Fruit fly (Drosophila melanogaster) whole organism, embryonic: ENCODE data around the gene CG17343.

Source experiments
- CG1024 ChIP-seq: fragments of 200-800 bp; sonication (Bioruptor generic); IDR thresholded peaks from 2 replicates; pipeline ENCODE4 v1.3.6; 2022; ENCODE audit warnings: missing biosample characterization, missing genetic modification characterization
- CG10565 ChIP-seq: fragments of 200-800 bp; sonication (Bioruptor generic); optimal IDR thresholded peaks from 3 replicates; lab custom pipeline; 2016; ENCODE audit warnings: missing biosample characterization, mild to moderate bottlenecking, missing genetic modification characterization
- CG10979 ChIP-seq: fragments of 200-800 bp; sonication (Bioruptor generic); optimal IDR thresholded peaks from 2 replicates; lab custom pipeline; 2018; ENCODE audit warnings: missing biosample characterization, mild to moderate bottlenecking, missing genetic modification characterization, moderate library complexity
- CG11398 ChIP-seq: fragments of 200-800 bp; sonication (Bioruptor generic); optimal IDR thresholded peaks from 2 replicates; lab custom pipeline; 2016; ENCODE audit warnings: missing biosample characterization, missing genetic modification characterization
- CG11504 ChIP-seq: fragments of 200-800 bp; sonication (Bioruptor generic); optimal IDR thresholded peaks from 3 replicates; lab custom pipeline; 2019; ENCODE audit warnings: missing biosample characterization, mild to moderate bottlenecking, missing genetic modification characterization, moderate library complexity
- CG12299 ChIP-seq: fragments of 200-800 bp; sonication (Bioruptor generic); optimal IDR thresholded peaks from 2 replicates; lab custom pipeline; 2018; ENCODE audit warnings: missing biosample characterization, mild to moderate bottlenecking, missing genetic modification characterization
- CG13424 ChIP-seq: fragments of 200-800 bp; sonication (Bioruptor generic); optimal IDR thresholded peaks from 2 replicates; lab custom pipeline; 2019; ENCODE audit warnings: missing biosample characterization, mild to moderate bottlenecking, missing genetic modification characterization, moderate library complexity
- CG14860 ChIP-seq: fragments of 200-800 bp; sonication (Bioruptor generic); IDR thresholded peaks from 3 replicates; pipeline ENCODE4 v1.3.6; 2022; ENCODE audit warnings: missing biosample characterization, missing genetic modification characterization; ENCODE audit not compliant: partially characterized antibody
- CG15514 ChIP-seq: fragments of 200-800 bp; sonication (Bioruptor generic); optimal IDR thresholded peaks from 3 replicates; lab custom pipeline; 2017; ENCODE audit warnings: missing biosample characterization, missing genetic modification characterization, mild to moderate bottlenecking, moderate library complexity, missing genetic modification reagents
- CG16779 ChIP-seq: fragments of 200-800 bp; sonication (Bioruptor generic); IDR thresholded peaks from 2 replicates; pipeline ENCODE4 v1.3.6; 2022; ENCODE audit warnings: missing biosample characterization, missing genetic modification characterization
- CG16815 ChIP-seq: fragments of 200-800 bp; sonication (Bioruptor generic); optimal IDR thresholded peaks from 3 replicates; lab custom pipeline; 2017; ENCODE audit warnings: missing biosample characterization, mild to moderate bottlenecking, missing genetic modification characterization
- CG17802 ChIP-seq: fragments of 200-800 bp; sonication (Bioruptor generic); optimal IDR thresholded peaks from 2 replicates; lab custom pipeline; 2018; ENCODE audit warnings: missing biosample characterization, mild to moderate bottlenecking, missing genetic modification characterization, moderate library complexity
- CG1792 ChIP-seq: fragments of 200-800 bp; sonication (Bioruptor generic); optimal IDR thresholded peaks from 2 replicates; lab custom pipeline; 2016; ENCODE audit warnings: missing biosample characterization, missing genetic modification characterization
- CG2120 ChIP-seq: fragments of 200-800 bp; sonication (Bioruptor generic); optimal IDR thresholded peaks from 3 replicates; lab custom pipeline; 2016; ENCODE audit warnings: missing biosample characterization, missing genetic modification characterization
- CG2875 ChIP-seq: fragments of 200-800 bp; sonication (Bioruptor generic); optimal IDR thresholded peaks from 2 replicates; lab custom pipeline; 2017; ENCODE audit warnings: missing biosample characterization, mild to moderate bottlenecking, missing genetic modification characterization, missing genetic modification reagents
- CG30403 ChIP-seq: fragments of 200-800 bp; sonication (Bioruptor generic); optimal IDR thresholded peaks from 3 replicates; lab custom pipeline; 2016; ENCODE audit warnings: missing biosample characterization, missing genetic modification characterization
- CG33213 ChIP-seq: fragments of 200-800 bp; sonication (Bioruptor generic); optimal IDR thresholded peaks from 3 replicates; lab custom pipeline; 2016; ENCODE audit warnings: missing biosample characterization, missing genetic modification characterization
- CG34224 ChIP-seq: fragments of 200-800 bp; sonication (Bioruptor generic); IDR thresholded peaks from 3 replicates; pipeline ENCODE4 v1.3.6; 2022; ENCODE audit warnings: missing biosample characterization, missing genetic modification characterization; ENCODE audit not compliant: partially characterized antibody
- CG34422 ChIP-seq: fragments of 200-800 bp; sonication (Bioruptor generic); IDR thresholded peaks from 3 replicates; pipeline ENCODE4 v1.3.6; 2022; ENCODE audit warnings: missing biosample characterization, missing genetic modification characterization
- CG3726 ChIP-seq: fragments of 200-800 bp; sonication (Bioruptor generic); IDR thresholded peaks from 3 replicates; pipeline ENCODE4, ENCODE4 v1.3.6; 2022; ENCODE audit warnings: missing biosample characterization, missing genetic modification characterization
- CG4328 ChIP-seq: fragments of 200-800 bp; sonication (Bioruptor generic); optimal IDR thresholded peaks from 3 replicates; lab custom pipeline; 2017; ENCODE audit warnings: missing biosample characterization, missing genetic modification reagents, missing genetic modification characterization
- CG4730 ChIP-seq: fragments of 200-800 bp; sonication (Bioruptor generic); IDR thresholded peaks from 2 replicates; pipeline ENCODE4 v1.3.6; 2022; ENCODE audit warnings: missing biosample characterization, missing genetic modification characterization
- CG8290 ChIP-seq, 3 experiments: fragments of 200-800 bp; sonication (Bioruptor generic); optimal IDR thresholded peaks; 2 replicates each; lab custom pipeline; 2016 to 2019; ENCODE audit warnings: missing biosample characterization in 3 of 3, missing genetic modification characterization in 3 of 3, mild to moderate bottlenecking in 2 of 3, moderate library complexity in 1 of 3
- CG8478 ChIP-seq: fragments of >200 bp; optimal IDR thresholded peaks from 2 replicates; lab custom pipeline; 2018
- Doc2 ChIP-seq: fragments of 200-800 bp; sonication (Bioruptor generic); IDR thresholded peaks from 2 replicates; pipeline ENCODE4 v1.3.6; 2022; ENCODE audit warnings: missing biosample characterization, missing genetic modification characterization
- Doc3 ChIP-seq: fragments of 200-800 bp; sonication (Bioruptor generic); IDR thresholded peaks from 3 replicates; pipeline ENCODE4 v1.3.6; 2022; ENCODE audit warnings: missing biosample characterization, missing genetic modification characterization; ENCODE audit not compliant: partially characterized antibody
- Gsc ChIP-seq: fragments of 200-800 bp; sonication (Bioruptor generic); IDR thresholded peaks from 2 replicates; pipeline ENCODE4 v1.3.6; 2022; ENCODE audit warnings: missing biosample characterization, missing genetic modification characterization
- HHEX ChIP-seq: fragments of 200-800 bp; sonication (Bioruptor generic); optimal IDR thresholded peaks from 3 replicates; lab custom pipeline; 2017; ENCODE audit warnings: missing biosample characterization, mild to moderate bottlenecking, missing genetic modification characterization, missing genetic modification reagents
- HLH3B ChIP-seq: fragments of 200-800 bp; sonication (Bioruptor generic); IDR thresholded peaks from 2 replicates; pipeline ENCODE4 v1.3.6; 2022; ENCODE audit warnings: missing biosample characterization, missing genetic modification characterization
- Hr3 ChIP-seq: fragments of 200-800 bp; sonication (Bioruptor generic); optimal IDR thresholded peaks from 3 replicates; lab custom pipeline; 2016; ENCODE audit warnings: missing biosample characterization, missing genetic modification characterization
- Nf-YB ChIP-seq: fragments of 200-800 bp; sonication (Bioruptor generic); optimal IDR thresholded peaks from 3 replicates; lab custom pipeline; 2019; ENCODE audit warnings: missing biosample characterization, mild to moderate bottlenecking, missing genetic modification characterization, moderate library complexity
- Pdp1 ChIP-seq, 2 experiments: fragments of 200-800 bp; sonication (Bioruptor generic); optimal IDR thresholded peaks; 3 replicates each; lab custom pipeline; 2016; ENCODE audit warnings: missing biosample characterization in 2 of 2, missing genetic modification characterization in 2 of 2, mild to moderate bottlenecking in 1 of 2, moderate library complexity in 1 of 2
- Six4 ChIP-seq: fragments of 200-800 bp; sonication (Bioruptor generic); optimal IDR thresholded peaks from 2 replicates; lab custom pipeline; 2016; ENCODE audit warnings: missing biosample characterization, missing genetic modification characterization
- Sox102F ChIP-seq: fragments of 200-800 bp; sonication (Bioruptor generic); optimal IDR thresholded peaks from 2 replicates; lab custom pipeline; 2018; ENCODE audit warnings: missing biosample characterization, mild to moderate bottlenecking, missing genetic modification characterization, moderate library complexity
- Trl ChIP-seq, 3 experiments: fragments of >200 bp in 2 of 3; fragments of 200-800 bp in 1 of 3; sonication (Bioruptor generic) in 1 of 3; optimal IDR thresholded peaks; 2 replicates in 1 of 3; 3 replicates in 2 of 3; lab custom pipeline; 2016 to 2017; ENCODE audit warnings: missing biosample characterization in 1 of 3, missing genetic modification characterization in 1 of 3
- ash1 ChIP-seq: fragments of 200-800 bp; sonication (Bioruptor generic); optimal IDR thresholded peaks from 2 replicates; lab custom pipeline; 2018; ENCODE audit warnings: missing biosample characterization, mild to moderate bottlenecking, missing genetic modification characterization
- bsh ChIP-seq, 2 experiments: fragments of 200-800 bp; sonication (Bioruptor generic); optimal IDR thresholded peaks; 2 replicates each; lab custom pipeline; 2017 to 2018; ENCODE audit warnings: mild to moderate bottlenecking in 2 of 2, missing biosample characterization in 2 of 2, missing genetic modification characterization in 2 of 2, moderate library complexity in 1 of 2
- ci ChIP-seq: fragments of 200-800 bp; sonication (Bioruptor generic); IDR thresholded peaks from 3 replicates; pipeline ENCODE4 v1.3.6; 2022; ENCODE audit warnings: missing biosample characterization, missing genetic modification characterization
- crol ChIP-seq: fragments of 200-800 bp; sonication (Bioruptor generic); IDR thresholded peaks from 2 replicates; pipeline ENCODE4 v1.3.6; 2022; ENCODE audit warnings: missing biosample characterization, missing genetic modification characterization
- fd102C ChIP-seq: fragments of 200-800 bp; sonication (Bioruptor generic); optimal IDR thresholded peaks from 2 replicates; lab custom pipeline; 2018; ENCODE audit warnings: missing biosample characterization, mild to moderate bottlenecking, missing genetic modification characterization, moderate library complexity
- grau ChIP-seq: fragments of 200-800 bp; optimal IDR thresholded peaks from 3 replicates; lab custom pipeline; 2019; ENCODE audit warnings: missing biosample characterization, mild to moderate bottlenecking, missing genetic modification characterization, moderate library complexity
- mam ChIP-seq: fragments of 200-800 bp; sonication (Bioruptor generic); optimal IDR thresholded peaks from 3 replicates; lab custom pipeline; 2016; ENCODE audit warnings: missing biosample characterization, missing genetic modification characterization
- nerfin-1 ChIP-seq: fragments of 200-800 bp; sonication (Bioruptor generic); optimal IDR thresholded peaks from 3 replicates; lab custom pipeline; 2019; ENCODE audit warnings: missing biosample characterization, mild to moderate bottlenecking, missing genetic modification characterization, moderate library complexity
- nmo ChIP-seq: fragments of 200-800 bp; sonication (Bioruptor generic); optimal IDR thresholded peaks from 2 replicates; lab custom pipeline; 2018; ENCODE audit warnings: missing biosample characterization, mild to moderate bottlenecking, missing genetic modification characterization, moderate library complexity
- nom ChIP-seq: fragments of 200-800 bp; sonication (Bioruptor generic); optimal IDR thresholded peaks from 2 replicates; lab custom pipeline; 2017; ENCODE audit warnings: missing biosample characterization, missing genetic modification characterization, mild to moderate bottlenecking, moderate library complexity, missing genetic modification reagents
- onecut ChIP-seq: fragments of 200-800 bp; sonication (Bioruptor generic); IDR thresholded peaks from 2 replicates; pipeline ENCODE4 v1.3.6; 2022; ENCODE audit warnings: missing biosample characterization, missing genetic modification characterization
- pros ChIP-seq: fragments of 200-800 bp; sonication (Bioruptor generic); optimal IDR thresholded peaks from 3 replicates; lab custom pipeline; 2019; ENCODE audit warnings: missing biosample characterization, mild to moderate bottlenecking, missing genetic modification characterization, moderate library complexity
- wor ChIP-seq: fragments of 200-800 bp; sonication (Bioruptor generic); IDR thresholded peaks from 2 replicates; pipeline ENCODE4 v1.3.6; 2022; ENCODE audit warnings: missing biosample characterization, missing genetic modification characterization
- zen2 ChIP-seq: fragments of 200-800 bp; sonication (Bioruptor generic); IDR thresholded peaks from 3 replicates; pipeline ENCODE4 v1.3.6; 2022; ENCODE audit warnings: missing biosample characterization, missing genetic modification characterization; ENCODE audit not compliant: partially characterized antibody

Gene CG17343

DNA sequence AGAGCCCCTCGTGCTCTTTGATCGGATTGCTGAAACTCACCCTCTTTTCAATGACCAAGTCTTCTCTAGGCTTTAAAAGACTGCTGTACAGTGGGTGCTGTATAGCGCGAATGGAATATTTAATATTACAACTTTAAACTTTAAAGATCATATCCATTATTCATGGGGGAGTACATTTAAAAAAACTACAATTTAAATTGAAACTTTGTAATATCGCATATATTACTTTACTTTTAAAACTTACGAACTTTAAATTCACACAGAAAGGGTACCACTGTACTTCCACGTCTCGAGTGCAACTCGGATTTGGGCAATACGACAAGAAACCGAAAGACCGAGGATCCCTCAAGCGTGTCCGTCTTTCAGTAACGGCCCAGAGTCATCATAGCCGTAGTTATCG is 5.8 kb upstream of the CG17343 start, which contains the start of gene Phlpp (continued):
- TF ChIP-seq CG16815 (peak; percentile 11), Gsc (no peak), CG13424 (tag; lab: Kevin White, UChicago) (peak; percentile 41), nom (GFP tag; lab: Kevin White, UChicago) (no peak), onecut (GFP tag; lab: Robert Waterston, UW) (0 out of 2 replicates have a peak, but pooled peaks have one; percentile 33), nmo (GFP tag; lab: Kevin White, UChicago) (peak; percentile 22), ash1 (GFP tag; lab: Kevin White, UChicago) (no peak), CG15514 (no peak), ci (GFP tag; lab: Robert Waterston, UW) (peak; percentile 40; the same call in 1 of the 3 replicates), CG30403 (GFP tag; lab: Kevin White, UChicago) (peak; percentile 57), Pdp1 (GFP tag; optimal IDR thresholded peaks at IDR 0.05; lab: Kevin White, UChicago) (peak in 1 of 2 experiments; percentile 58), CG11398 (GFP tag; lab: Kevin White, UChicago) (no peak), crol (GFP tag; lab: Robert Waterston, UW) (no peak), Doc3 (no peak), CG2875 (GFP tag; lab: Kevin White, UChicago) (peak; percentile 23), HHEX (GFP tag; lab: Kevin White, UChicago) (peak; percentile 8), CG4328 (no peak), CG16779 (no peak), Six4 (GFP tag; lab: Kevin White, UChicago) (peak; percentile 8), CG34224 (no peak), grau (tag; lab: Kevin White, UChicago) (peak; percentile 80), CG3726 (GFP tag; lab: Robert Waterston, UW) (no peak), fd102C (GFP tag; lab: Kevin White, UChicago) (no peak), CG1792 (GFP tag; lab: Kevin White, UChicago) (no peak), CG11504 (peak; percentile 77), CG10979 (tag; lab: Kevin White, UChicago) (peak; percentile 83), pros (GFP tag; lab: Kevin White, UChicago) (peak; percentile 45), nerfin-1 (tag; lab: Kevin White, UChicago) (peak; percentile 29), bsh (GFP tag; optimal IDR thresholded peaks at IDR 0.05; lab: Kevin White, UChicago) (peak in 1 of 2 experiments; percentile 47), CG8290 (GFP tag; optimal IDR thresholded peaks at IDR 0.05; lab: Kevin White, UChicago) (peak; percentile 14), CG8290 (tag; optimal IDR thresholded peaks at IDR 0.05; lab: Kevin White, UChicago) (no peak), CG8478 (lab: Kevin White, UChicago) (no peak), CG14860 (GFP tag; lab: Robert Waterston, UW) (no peak), CG2120 (GFP tag; lab: Kevin White, UChicago) (no peak), Sox102F (no peak), CG10565 (GFP tag; lab: Kevin White, UChicago) (no peak), wor (GFP tag; lab: Robert Waterston, UW) (0 out of 2 replicates have a peak, but pooled peaks have one; percentile 38), Nf-YB (GFP tag; lab: Kevin White, UChicago) (no peak), Trl (optimal IDR thresholded peaks at IDR 0.05; lab: Kevin White, UChicago) (no peak), Trl (GFP tag; optimal IDR thresholded peaks at IDR 0.05; lab: Kevin White, UChicago) (peak; percentile 32), CG33213 (GFP tag; lab: Kevin White, UChicago) (no peak), CG4730 (peak; percentile 47; the same call in 1 of the 2 replicates), CG1024 (GFP tag; lab: Robert Waterston, UW) (peak; percentile 69; the same call in 1 of the 2 replicates), Doc2 (GFP tag; lab: Robert Waterston, UW) (no peak), zen2 (GFP tag; lab: Robert Waterston, UW) (no peak), HLH3B (GFP tag; lab: Robert Waterston, UW) (peak; percentile 68), CG17802 (tag; lab: Kevin White, UChicago) (peak; percentile 14), CG12299 (tag; lab: Kevin White, UChicago) (no peak), CG34422 (GFP tag; lab: Robert Waterston, UW) (peak; percentile 70; the same call in 1 of the 3 replicates), mam (GFP tag; lab: Kevin White, UChicago) (peak; percentile 20), Hr3 (peak; percentile 4)
